Fruit fly (Drosophila melanogaster) whole organism, embryonic: ENCODE measurements around the gene CG46304.
A peak's percentile ranks its signal among the peaks of the same experiment; 100 is the strongest.

Experiments
- Abd-B ChIP-seq: fragments of 200-800 bp; sonication (Bioruptor generic); optimal IDR thresholded peaks from 2 replicates; lab custom pipeline; 2018; ENCODE audit warnings: missing biosample characterization, mild to moderate bottlenecking, missing genetic modification characterization, moderate library complexity
- Antp ChIP-seq: fragments of 200-800 bp; sonication (Bioruptor generic); optimal IDR thresholded peaks from 3 replicates; lab custom pipeline; 2016; ENCODE audit warnings: missing biosample characterization, missing genetic modification characterization
- Atf-2 ChIP-seq: fragments of 200-800 bp; sonication (Bioruptor generic); optimal IDR thresholded peaks from 2 replicates; lab custom pipeline; 2016; ENCODE audit warnings: missing biosample characterization, missing genetic modification characterization
- CG13287 ChIP-seq: fragments of 200-800 bp; sonication (Bioruptor generic); IDR thresholded peaks from 2 replicates; pipeline ENCODE4 v1.3.6; 2022; ENCODE audit warnings: missing biosample characterization, missing genetic modification characterization; ENCODE audit not compliant: partially characterized antibody
- CG17802 ChIP-seq: fragments of 200-800 bp; sonication (Bioruptor generic); optimal IDR thresholded peaks from 2 replicates; lab custom pipeline; 2018; ENCODE audit warnings: missing biosample characterization, mild to moderate bottlenecking, missing genetic modification characterization, moderate library complexity
- CG18476 ChIP-seq: fragments of 200-800 bp; sonication (Bioruptor generic); optimal IDR thresholded peaks from 2 replicates; lab custom pipeline; 2016; ENCODE audit warnings: missing biosample characterization, mild to moderate bottlenecking, missing genetic modification characterization
- CG31224 ChIP-seq: fragments of 200-800 bp; sonication (Bioruptor generic); IDR thresholded peaks from 2 replicates; pipeline ENCODE4 v1.3.6; 2022; ENCODE audit warnings: missing biosample characterization, missing genetic modification characterization
- CG32532 ChIP-seq: fragments of 200-800 bp; sonication (Bioruptor generic); IDR thresholded peaks from 2 replicates; pipeline ENCODE4 v1.3.6; 2022; ENCODE audit warnings: missing biosample characterization, missing genetic modification characterization
- CG3407 ChIP-seq: fragments of 200-800 bp; sonication (Bioruptor generic); optimal IDR thresholded peaks from 2 replicates; lab custom pipeline; 2018; ENCODE audit warnings: missing biosample characterization, mild to moderate bottlenecking, missing genetic modification characterization
- CG34376 ChIP-seq: fragments of 200-800 bp; sonication (Bioruptor generic); optimal IDR thresholded peaks from 2 replicates; lab custom pipeline; 2018; ENCODE audit warnings: missing biosample characterization, mild to moderate bottlenecking, missing genetic modification characterization
- CG3726 ChIP-seq: fragments of 200-800 bp; sonication (Bioruptor generic); IDR thresholded peaks from 3 replicates; pipeline ENCODE4, ENCODE4 v1.3.6; 2022; ENCODE audit warnings: missing biosample characterization, missing genetic modification characterization
- CG4424 ChIP-seq: fragments of 200-800 bp; sonication (Bioruptor generic); optimal IDR thresholded peaks from 3 replicates; lab custom pipeline; 2016; ENCODE audit warnings: missing biosample characterization, missing genetic modification characterization
- CG4707 ChIP-seq: fragments of 200-800 bp; sonication (Bioruptor generic); optimal IDR thresholded peaks from 2 replicates; lab custom pipeline; 2018; ENCODE audit warnings: missing biosample characterization, mild to moderate bottlenecking, missing genetic modification characterization, moderate library complexity
- CG4730 ChIP-seq: fragments of 200-800 bp; sonication (Bioruptor generic); IDR thresholded peaks from 2 replicates; pipeline ENCODE4 v1.3.6; 2022; ENCODE audit warnings: missing biosample characterization, missing genetic modification characterization
- CG7987 ChIP-seq: fragments of 200-800 bp; sonication (Bioruptor generic); optimal IDR thresholded peaks from 2 replicates; lab custom pipeline; 2018; ENCODE audit warnings: missing biosample characterization, mild to moderate bottlenecking, missing genetic modification characterization, moderate library complexity
- Dek ChIP-seq: fragments of 200-800 bp; sonication (Bioruptor generic); optimal IDR thresholded peaks from 3 replicates; lab custom pipeline; 2019; ENCODE audit warnings: missing biosample characterization, mild to moderate bottlenecking, missing genetic modification characterization, moderate library complexity
- Gug ChIP-seq: fragments of 200-800 bp; sonication (Bioruptor generic); IDR thresholded peaks from 4 replicates; pipeline ENCODE4 v1.3.6; 2022; ENCODE audit warnings: missing biosample characterization, missing genetic modification characterization
- HLHmδ ChIP-seq: fragments of 200-800 bp; sonication (Bioruptor generic); optimal IDR thresholded peaks from 2 replicates; lab custom pipeline; 2018; ENCODE audit warnings: missing biosample characterization, mild to moderate bottlenecking, missing genetic modification characterization, moderate library complexity
- Hand ChIP-seq: fragments of 200-800 bp; sonication (Bioruptor generic); optimal IDR thresholded peaks from 2 replicates; lab custom pipeline; 2017; ENCODE audit warnings: mild to moderate bottlenecking, missing biosample characterization, missing genetic modification reagents, missing genetic modification characterization
- MTF-1 ChIP-seq: fragments of 200-800 bp; sonication (Bioruptor generic); optimal IDR thresholded peaks from 2 replicates; lab custom pipeline; 2018; ENCODE audit warnings: missing biosample characterization, mild to moderate bottlenecking, missing genetic modification characterization, borderline replicate concordance
- Med ChIP-seq: fragments of 200-800 bp; sonication (Bioruptor generic); peaks from one replicate; lab custom pipeline; 2016; ENCODE audit warnings: missing biosample characterization, missing genetic modification characterization, mild to moderate bottlenecking, inconsistent platforms, moderate library complexity
- Optix ChIP-seq: fragments of 200-800 bp; sonication (Bioruptor generic); IDR thresholded peaks from 3 replicates; pipeline ENCODE4 v1.3.6; 2022; ENCODE audit warnings: missing biosample characterization, missing genetic modification characterization
- Sin3A ChIP-seq: fragments of >200 bp; optimal IDR thresholded peaks from 2 replicates; lab custom pipeline; 2018
- Sry-δ ChIP-seq: fragments of 200-800 bp; sonication (Bioruptor generic); optimal IDR thresholded peaks from 2 replicates; lab custom pipeline; 2016; ENCODE audit warnings: missing biosample characterization, missing genetic modification characterization
- amos ChIP-seq: fragments of 200-800 bp; sonication (Bioruptor generic); IDR thresholded peaks from 2 replicates; pipeline ENCODE4 v1.3.6; 2022; ENCODE audit warnings: missing biosample characterization, missing genetic modification characterization; ENCODE audit not compliant: partially characterized antibody
- cg ChIP-seq: fragments of 200-800 bp; sonication (Bioruptor generic); optimal IDR thresholded peaks from 3 replicates; lab custom pipeline; 2019; ENCODE audit warnings: missing biosample characterization, mild to moderate bottlenecking, missing genetic modification characterization, moderate library complexity
- chm ChIP-seq: fragments of 200-800 bp; sonication (Bioruptor generic); IDR thresholded peaks from 2 replicates; pipeline ENCODE4 v1.3.6; 2022; ENCODE audit warnings: missing biosample characterization, missing genetic modification characterization
- ci ChIP-seq: fragments of 200-800 bp; sonication (Bioruptor generic); IDR thresholded peaks from 3 replicates; pipeline ENCODE4 v1.3.6; 2022; ENCODE audit warnings: missing biosample characterization, missing genetic modification characterization
- cwo ChIP-seq: fragments of 200-800 bp; sonication (Bioruptor generic); optimal IDR thresholded peaks from 3 replicates; lab custom pipeline; 2017; ENCODE audit warnings: missing biosample characterization, missing genetic modification characterization, mild to moderate bottlenecking, moderate library complexity, missing genetic modification reagents
- dati ChIP-seq: fragments of 200-800 bp; sonication (Bioruptor generic); IDR thresholded peaks from 2 replicates; pipeline ENCODE4 v1.3.6; 2022; ENCODE audit warnings: missing biosample characterization, missing genetic modification characterization
- exex ChIP-seq: fragments of 200-800 bp; sonication (Bioruptor generic); optimal IDR thresholded peaks from 4 replicates; lab custom pipeline; 2018; ENCODE audit warnings: missing biosample characterization, mild to moderate bottlenecking, missing genetic modification characterization, moderate library complexity
- grn ChIP-seq: fragments of 200-800 bp; sonication (Bioruptor generic); optimal IDR thresholded peaks from 3 replicates; lab custom pipeline; 2017; ENCODE audit warnings: missing biosample characterization, missing genetic modification characterization
- gro ChIP-seq: fragments of 200-800 bp; sonication (Bioruptor generic); optimal IDR thresholded peaks from 2 replicates; lab custom pipeline; 2016; ENCODE audit warnings: missing biosample characterization, missing genetic modification characterization
- lola ChIP-seq, 3 experiments: fragments of >200 bp in 2 of 3; fragments of 200-800 bp in 1 of 3; sonication (Bioruptor generic) in 1 of 3; optimal IDR thresholded peaks; 2 replicates each; lab custom pipeline; 2017 to 2019; ENCODE audit warnings: missing biosample characterization in 3 of 3, missing genetic modification characterization in 3 of 3, mild to moderate bottlenecking in 1 of 3, moderate library complexity in 1 of 3
- mirr ChIP-seq: fragments of 200-800 bp; sonication (Bioruptor generic); optimal IDR thresholded peaks from 3 replicates; lab custom pipeline; 2018; ENCODE audit warnings: missing biosample characterization, mild to moderate bottlenecking, missing genetic modification characterization
- nau ChIP-seq: fragments of 200-800 bp; sonication (Bioruptor generic); optimal IDR thresholded peaks from 3 replicates; lab custom pipeline; 2017; ENCODE audit warnings: missing biosample characterization, mild to moderate bottlenecking, missing genetic modification characterization, missing genetic modification reagents
- nerfin-2 ChIP-seq: fragments of 200-800 bp; sonication (Bioruptor generic); IDR thresholded peaks from 2 replicates; pipeline ENCODE4 v1.3.6; 2022; ENCODE audit warnings: missing biosample characterization, missing genetic modification characterization; ENCODE audit not compliant: partially characterized antibody
- pita ChIP-seq: fragments of 200-800 bp; sonication (Bioruptor generic); optimal IDR thresholded peaks from 2 replicates; lab custom pipeline; 2017; ENCODE audit warnings: missing biosample characterization, mild to moderate bottlenecking, missing genetic modification characterization
- rib ChIP-seq: fragments of 200-800 bp; sonication (Bioruptor generic); IDR thresholded peaks from 2 replicates; pipeline ENCODE4 v1.3.6; 2022; ENCODE audit warnings: missing biosample characterization, missing genetic modification characterization
- run ChIP-seq: fragments of 200-800 bp; sonication (Bioruptor generic); optimal IDR thresholded peaks from 3 replicates; lab custom pipeline; 2018; ENCODE audit warnings: missing biosample characterization, mild to moderate bottlenecking, missing genetic modification characterization
- scrt ChIP-seq: fragments of 200-800 bp; sonication (Bioruptor generic); optimal IDR thresholded peaks from 2 replicates; lab custom pipeline; 2018; ENCODE audit warnings: missing biosample characterization, mild to moderate bottlenecking, missing genetic modification characterization, moderate library complexity
- sima ChIP-seq: fragments of 200-800 bp; sonication (Bioruptor generic); optimal IDR thresholded peaks from 2 replicates; lab custom pipeline; 2016; ENCODE audit warnings: missing biosample characterization, missing genetic modification characterization
- slbo ChIP-seq: fragments of 200-800 bp; sonication (Bioruptor generic); IDR thresholded peaks from 2 replicates; pipeline ENCODE4 v1.3.6; 2022; ENCODE audit warnings: missing biosample characterization, missing genetic modification characterization
- sob ChIP-seq: fragments of 200-800 bp; sonication (Bioruptor generic); IDR thresholded peaks from 2 replicates; pipeline ENCODE4 v1.3.6; 2022; ENCODE audit warnings: missing biosample characterization, missing genetic modification characterization
- sug ChIP-seq: fragments of 200-800 bp; optimal IDR thresholded peaks from 2 replicates; lab custom pipeline; 2019; ENCODE audit warnings: missing biosample characterization, mild to moderate bottlenecking, missing genetic modification characterization, moderate library complexity
- tgo ChIP-seq: fragments of 200-800 bp; sonication (Bioruptor generic); IDR thresholded peaks from 3 replicates; pipeline ENCODE4 v1.3.6; 2022; ENCODE audit warnings: missing biosample characterization, missing genetic modification characterization
- unpg ChIP-seq: fragments of 200-800 bp; sonication (Bioruptor generic); optimal IDR thresholded peaks from 3 replicates; lab custom pipeline; 2018; ENCODE audit warnings: missing biosample characterization, mild to moderate bottlenecking, missing genetic modification characterization, moderate library complexity
- vnd ChIP-seq: fragments of 200-800 bp; sonication (Bioruptor generic); IDR thresholded peaks from 3 replicates; pipeline ENCODE4 v1.3.6; 2022; ENCODE audit warnings: missing biosample characterization, missing genetic modification characterization; ENCODE audit not compliant: partially characterized antibody

CG46304 gene

dm6 chr2L:18954255-18954715 lies 8.2 kb downstream of the CG46304 start, which contains the start of gene CG10621 (continued):
- TF ChIP-seq amos (GFP tag; lab: Robert Waterston, UW) (peak; percentile 21; the same call in 1 of the 2 replicates), mirr (GFP tag; lab: Kevin White, UChicago) (peak; percentile 95), CG13287 (GFP tag; lab: Robert Waterston, UW) (peak; percentile 29; the same call in 1 of the 2 replicates), scrt (GFP tag; lab: Kevin White, UChicago) (peak; percentile 8), grn (GFP tag; lab: Kevin White, UChicago) (peak; percentile 92), gro (GFP tag; lab: Kevin White, UChicago) (peak; percentile 37), chm (GFP tag; lab: Robert Waterston, UW) (0 out of 2 replicates have a peak, but pooled peaks have one; percentile 19)

dm6 chr2L:18955666-18956065 lies 9.6 kb downstream of the CG46304 start:
- TF ChIP-seq cg (no peak), nau (GFP tag; lab: Kevin White, UChicago) (no peak), Antp (GFP tag; lab: Kevin White, UChicago) (no peak), slbo (GFP tag; lab: Robert Waterston, UW) (no peak), CG34376 (GFP tag; lab: Kevin White, UChicago) (peak; percentile 86), tgo (GFP tag; lab: Robert Waterston, UW) (no peak), CG18476 (GFP tag; lab: Kevin White, UChicago) (no peak), Sry-δ (no peak), Sin3A (lab: Kevin White, UChicago) (no peak), CG4730 (no peak), lola (GFP tag; optimal IDR thresholded peaks at IDR 0.05; lab: Kevin White, UChicago) (no peak), CG3726 (GFP tag; lab: Robert Waterston, UW) (no peak), HLHmδ (GFP tag; lab: Kevin White, UChicago) (no peak), CG4424 (GFP tag; lab: Kevin White, UChicago) (no peak), sug (peak; percentile 82), cwo (GFP tag; lab: Kevin White, UChicago) (peak; percentile 19), exex (tag; lab: Kevin White, UChicago) (peak; percentile 46), CG7987 (peak; percentile 24), sima (GFP tag; lab: Kevin White, UChicago) (no peak), amos (GFP tag; lab: Robert Waterston, UW) (0 out of 2 replicates have a peak, but pooled peaks have one; percentile 4), Optix (0 out of 3 replicates have a peak, but pooled peaks have one; percentile 32), CG31224 (GFP tag; lab: Robert Waterston, UW) (no peak), rib (GFP tag; lab: Robert Waterston, UW) (peak; percentile 68), pita (no peak), ci (GFP tag; lab: Robert Waterston, UW) (0 out of 3 replicates have a peak, but pooled peaks have one; percentile 10), Med (GFP tag; lab: Kevin White, UChicago) (peak; percentile 63), run (tag; lab: Kevin White, UChicago) (no peak)

dm6 chr2L:18957142-18957674 lies 11.1 kb downstream of the CG46304 start, which contains the start of gene Bhmt:
Gene Bhmt, minus strand, starts transcription at chr2L:18957311.
- TF ChIP-seq Dek (tag; lab: Kevin White, UChicago) (peak; percentile 67), dati (no peak), CG17802 (no peak), Hand (GFP tag; lab: Kevin White, UChicago) (peak; percentile 52), CG3407 (GFP tag; lab: Kevin White, UChicago) (peak; percentile 8), Abd-B (GFP tag; lab: Kevin White, UChicago) (peak; percentile 56), CG4707 (no peak), unpg (GFP tag; lab: Kevin White, UChicago) (peak; percentile 71), Atf-2 (no peak), sob (GFP tag; lab: Robert Waterston, UW) (peak; percentile 70), Gug (GFP tag; lab: Robert Waterston, UW) (peak; percentile 67; the same call in 2 of the 4 replicates), nerfin-2 (GFP tag; lab: Robert Waterston, UW) (no peak), MTF-1 (GFP tag; lab: Kevin White, UChicago) (peak; percentile 27), CG32532 (GFP tag; lab: Robert Waterston, UW) (peak; percentile 86), vnd (no peak)
